Worm (Caenorhabditis elegans) whole organism, L1 larva: ENCODE measurements around the gene F26D2.16.

ENCODE experiments used
- efl-1 ChIP-seq, 4 experiments: fragments of 150-350 bp; optimal IDR thresholded peaks in 3 of 4; peaks in 1 of 4; 1 replicate in 1 of 4; 2 replicates in 3 of 4; lab custom pipeline; 2014; ENCODE audit warnings: missing biosample characterization in 2 of 4, missing genetic modification characterization in 2 of 4, missing genetic modification reagents in 2 of 4
- egl-27 ChIP-seq, 2 experiments: fragments of 150-350 bp in 1 of 2; sonication (generic microtip); optimal IDR thresholded peaks; 3 replicates each; lab custom pipeline; 2017 to 2018; ENCODE audit warnings: missing biosample characterization in 2 of 2, missing genetic modification characterization in 2 of 2, missing genetic modification reagents in 2 of 2
- fkh-10 ChIP-seq: sonication (generic microtip); optimal IDR thresholded peaks from 2 replicates; lab custom pipeline; 2017; ENCODE audit warnings: missing biosample characterization, missing genetic modification reagents, missing genetic modification characterization
- fos-1 ChIP-seq: fragments of 150-350 bp; optimal IDR thresholded peaks from 2 replicates; lab custom pipeline; 2014; ENCODE audit warnings: missing biosample characterization, missing genetic modification characterization
- lir-3 ChIP-seq: sonication (generic microtip); optimal IDR thresholded peaks from 2 replicates; lab custom pipeline; 2016; ENCODE audit warnings: mild to moderate bottlenecking, missing genetic modification characterization, moderate library complexity, missing compliant biosample characterization; ENCODE audit not compliant: poor library complexity
- nhr-28 ChIP-seq: fragments of 150-350 bp; optimal IDR thresholded peaks from 2 replicates; lab custom pipeline; 2014; ENCODE audit warnings: missing biosample characterization, missing genetic modification characterization
- nhr-71 ChIP-seq: sonication (generic microtip); optimal IDR thresholded peaks from 2 replicates; lab custom pipeline; 2016; ENCODE audit warnings: mild to moderate bottlenecking, missing genetic modification characterization, moderate library complexity, missing compliant biosample characterization
- pqm-1 ChIP-seq: sonication (generic microtip); optimal IDR thresholded peaks from 3 replicates; lab custom pipeline; 2017; ENCODE audit warnings: missing biosample characterization, missing genetic modification characterization
- tbx-2 ChIP-seq: sonication (generic microtip); optimal IDR thresholded peaks from 2 replicates; lab custom pipeline; 2016; ENCODE audit warnings: missing genetic modification characterization, missing compliant biosample characterization
- unc-62 ChIP-seq: fragments of 150-350 bp; optimal IDR thresholded peaks from 2 replicates; lab custom pipeline; 2014; ENCODE audit warnings: missing biosample characterization, missing genetic modification reagents, missing genetic modification characterization
- ztf-11 ChIP-seq, 2 experiments: sonication (generic microtip); optimal IDR thresholded peaks; 2 replicates each; lab custom pipeline; 2016 to 2017; ENCODE audit warnings: missing genetic modification characterization in 2 of 2, missing biosample characterization in 1 of 2, missing compliant biosample characterization in 1 of 2
- ztf-4 ChIP-seq: fragments of 150-350 bp; optimal IDR thresholded peaks from 2 replicates; lab custom pipeline; 2014; ENCODE audit warnings: missing biosample characterization, missing genetic modification characterization

DNA sequence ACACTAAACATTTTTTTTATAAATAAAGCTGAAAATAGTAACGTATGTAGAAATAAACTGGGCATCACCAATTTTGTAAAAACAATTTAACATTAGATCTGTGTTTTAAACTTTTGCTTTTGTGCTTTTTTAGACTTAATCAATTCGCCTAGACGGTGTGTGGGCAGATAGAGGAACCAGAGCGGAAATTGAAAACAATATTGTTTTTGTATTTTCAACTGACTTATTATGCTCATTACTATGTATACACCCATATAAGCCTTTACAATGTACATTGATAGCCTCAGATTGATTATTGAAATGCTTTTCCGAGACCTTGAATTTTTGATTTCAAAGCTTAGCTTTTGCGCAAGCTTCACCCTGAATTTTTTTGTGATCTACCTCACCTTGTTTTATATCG lies 10.3 kb upstream of the F26D2.16 start, which contains the start of gene str-73:
- no peak for TF ChIP-seq unc-62 (GFP tag; lab: Kevin White, UChicago)
- no peak for TF ChIP-seq fkh-10 (GFP tag; lab: Kevin White, UChicago)
- TF ChIP-seq egl-27 (tag; optimal IDR thresholded peaks at IDR 0.05; lab: Kevin White, UChicago), result no peak
- TF ChIP-seq ztf-4 (tag; lab: Kevin White, UChicago), result no peak
- TF ChIP-seq ztf-11 (tag; optimal IDR thresholded peaks at IDR 0.05; lab: Kevin White, UChicago), result no peak
- TF ChIP-seq lir-3 (tag; lab: Kevin White, UChicago), result no peak
- no peak for TF ChIP-seq nhr-28
- no peak for TF ChIP-seq fos-1
- no peak for TF ChIP-seq nhr-71 (tag; lab: Kevin White, UChicago)
- no peak for TF ChIP-seq efl-1 (optimal IDR thresholded peaks at IDR 0.05; lab: Kevin White, UChicago)
- no peak for TF ChIP-seq efl-1 (GFP tag; optimal IDR thresholded peaks at IDR 0.05 in 1 of 2; lab: Kevin White, UChicago)
- no peak for TF ChIP-seq tbx-2 (tag; lab: Kevin White, UChicago)
- no peak for TF ChIP-seq pqm-1 (tag; lab: Kevin White, UChicago)
